Fruit fly (Drosophila melanogaster) whole organism, embryonic: Measurements from ENCODE around the gene CG32066.

Experiments
- Atf-2 ChIP-seq: fragments of 200-800 bp; sonication (Bioruptor generic); optimal IDR thresholded peaks from 2 replicates; lab custom pipeline; 2016; ENCODE audit warnings: missing biosample characterization, missing genetic modification characterization
- CG10654 ChIP-seq: fragments of 200-800 bp; sonication (Bioruptor generic); optimal IDR thresholded peaks from 2 replicates; lab custom pipeline; 2016; ENCODE audit warnings: missing biosample characterization, missing genetic modification characterization
- CG10979 ChIP-seq: fragments of 200-800 bp; sonication (Bioruptor generic); optimal IDR thresholded peaks from 2 replicates; lab custom pipeline; 2018; ENCODE audit warnings: missing biosample characterization, mild to moderate bottlenecking, missing genetic modification characterization, moderate library complexity
- CG11695 ChIP-seq: fragments of 200-800 bp; sonication (Bioruptor generic); IDR thresholded peaks from 3 replicates; pipeline ENCODE4 v1.3.6; 2022; ENCODE audit warnings: missing biosample characterization, missing genetic modification characterization
- CG12104 ChIP-seq: fragments of 200-800 bp; sonication (Bioruptor generic); optimal IDR thresholded peaks from 3 replicates; lab custom pipeline; 2016; ENCODE audit warnings: missing biosample characterization, missing genetic modification characterization
- CG12769 ChIP-seq: fragments of 200-800 bp; sonication (Bioruptor generic); optimal IDR thresholded peaks from 2 replicates; lab custom pipeline; 2019; ENCODE audit warnings: missing biosample characterization, mild to moderate bottlenecking, missing genetic modification characterization, moderate library complexity
- CG14014 ChIP-seq: fragments of 200-800 bp; sonication (Bioruptor generic); IDR thresholded peaks from 2 replicates; pipeline ENCODE4 v1.3.6; 2022; ENCODE audit warnings: missing biosample characterization, missing genetic modification characterization
- CG16863 ChIP-seq: fragments of 200-800 bp; sonication (Bioruptor generic); optimal IDR thresholded peaks from 3 replicates; lab custom pipeline; 2016; ENCODE audit warnings: missing biosample characterization, missing genetic modification characterization
- CG17359 ChIP-seq: fragments of 200-800 bp; sonication (Bioruptor generic); optimal IDR thresholded peaks from 3 replicates; lab custom pipeline; 2018; ENCODE audit warnings: missing biosample characterization, mild to moderate bottlenecking, missing genetic modification characterization, moderate library complexity
- CG17802 ChIP-seq: fragments of 200-800 bp; sonication (Bioruptor generic); optimal IDR thresholded peaks from 2 replicates; lab custom pipeline; 2018; ENCODE audit warnings: missing biosample characterization, mild to moderate bottlenecking, missing genetic modification characterization, moderate library complexity
- CG1792 ChIP-seq: fragments of 200-800 bp; sonication (Bioruptor generic); optimal IDR thresholded peaks from 2 replicates; lab custom pipeline; 2016; ENCODE audit warnings: missing biosample characterization, missing genetic modification characterization
- CG32772 ChIP-seq: fragments of 200-800 bp; sonication (Bioruptor generic); IDR thresholded peaks from 2 replicates; pipeline ENCODE4 v1.3.6; 2022; ENCODE audit warnings: missing biosample characterization, missing genetic modification characterization
- CG4730 ChIP-seq: fragments of 200-800 bp; sonication (Bioruptor generic); IDR thresholded peaks from 2 replicates; pipeline ENCODE4 v1.3.6; 2022; ENCODE audit warnings: missing biosample characterization, missing genetic modification characterization
- CG4820 ChIP-seq: fragments of 200-800 bp; sonication (Bioruptor generic); optimal IDR thresholded peaks from 3 replicates; lab custom pipeline; 2016; ENCODE audit warnings: missing biosample characterization, missing genetic modification characterization
- CG5180 ChIP-seq: fragments of 200-800 bp; sonication (Bioruptor generic); optimal IDR thresholded peaks from 3 replicates; lab custom pipeline; 2017; ENCODE audit warnings: missing biosample characterization, missing genetic modification characterization, mild to moderate bottlenecking, moderate library complexity, missing genetic modification reagents
- CG5245 ChIP-seq: fragments of 200-800 bp; sonication (Bioruptor generic); optimal IDR thresholded peaks from 3 replicates; lab custom pipeline; 2016; ENCODE audit warnings: missing biosample characterization, missing genetic modification characterization
- CG7357 ChIP-seq: fragments of 200-800 bp; sonication (Bioruptor generic); IDR thresholded peaks from 3 replicates; pipeline ENCODE4 v1.3.6; 2022; ENCODE audit warnings: missing biosample characterization, missing genetic modification characterization
- CHES-1-like ChIP-seq: fragments of 200-800 bp; sonication (Bioruptor generic); optimal IDR thresholded peaks from 2 replicates; lab custom pipeline; 2016; ENCODE audit warnings: missing biosample characterization, missing genetic modification characterization
- D ChIP-seq, 2 experiments: fragments of 200-800 bp in 1 of 2; fragments of >200 bp in 1 of 2; sonication (Bioruptor generic) in 1 of 2; optimal IDR thresholded peaks; 2 replicates in 1 of 2; 3 replicates in 1 of 2; lab custom pipeline; 2017; ENCODE audit warnings: mild to moderate bottlenecking in 1 of 2, missing biosample characterization in 1 of 2, missing genetic modification characterization in 1 of 2, missing genetic modification reagents in 1 of 2
- Dll ChIP-seq: fragments of 200-800 bp; sonication (Bioruptor generic); IDR thresholded peaks from 4 replicates; pipeline ENCODE4 v1.3.6; 2022; ENCODE audit warnings: missing biosample characterization, missing genetic modification characterization; ENCODE audit not compliant: partially characterized antibody
- ERR ChIP-seq: fragments of 200-800 bp; sonication (Bioruptor generic); optimal IDR thresholded peaks from 2 replicates; lab custom pipeline; 2016; ENCODE audit warnings: missing biosample characterization, missing genetic modification characterization
- Ets65A ChIP-seq: fragments of 200-800 bp; sonication (Bioruptor generic); peaks from one replicate; lab custom pipeline; 2016; ENCODE audit warnings: missing biosample characterization, missing genetic modification characterization
- Fer1 ChIP-seq: fragments of 200-800 bp; sonication (Bioruptor generic); optimal IDR thresholded peaks from 2 replicates; lab custom pipeline; 2017; ENCODE audit warnings: missing biosample characterization, mild to moderate bottlenecking, missing genetic modification characterization
- Gsc ChIP-seq: fragments of 200-800 bp; sonication (Bioruptor generic); IDR thresholded peaks from 2 replicates; pipeline ENCODE4 v1.3.6; 2022; ENCODE audit warnings: missing biosample characterization, missing genetic modification characterization
- HLH4C ChIP-seq: fragments of 200-800 bp; sonication (Bioruptor generic); IDR thresholded peaks from 3 replicates; pipeline ENCODE4 v1.3.6; 2022; ENCODE audit warnings: missing biosample characterization, missing genetic modification characterization; ENCODE audit not compliant: partially characterized antibody
- Lim3 ChIP-seq: fragments of 200-800 bp; sonication (Bioruptor generic); IDR thresholded peaks from 2 replicates; pipeline ENCODE4 v1.3.6; 2022; ENCODE audit warnings: missing biosample characterization, missing genetic modification characterization
- Max ChIP-seq: fragments of 200-800 bp; sonication (Bioruptor generic); optimal IDR thresholded peaks from 2 replicates; lab custom pipeline; 2016; ENCODE audit warnings: missing biosample characterization, mild to moderate bottlenecking, missing genetic modification characterization
- NC2α ChIP-seq: fragments of 200-800 bp; sonication (Bioruptor generic); optimal IDR thresholded peaks from 2 replicates; lab custom pipeline; 2016; ENCODE audit warnings: missing biosample characterization, missing genetic modification characterization
- Nf-YB ChIP-seq: fragments of 200-800 bp; sonication (Bioruptor generic); optimal IDR thresholded peaks from 3 replicates; lab custom pipeline; 2019; ENCODE audit warnings: missing biosample characterization, mild to moderate bottlenecking, missing genetic modification characterization, moderate library complexity
- Spps ChIP-seq: fragments of 200-800 bp; sonication (Bioruptor generic); optimal IDR thresholded peaks from 2 replicates; lab custom pipeline; 2018; ENCODE audit warnings: missing biosample characterization, mild to moderate bottlenecking, missing genetic modification characterization
- Tbp ChIP-seq: fragments of >200 bp; optimal IDR thresholded peaks from 2 replicates; lab custom pipeline; 2018; ENCODE audit warnings: missing biosample characterization, missing genetic modification characterization
- bigmax ChIP-seq: fragments of 200-800 bp; sonication (Bioruptor generic); optimal IDR thresholded peaks from 2 replicates; lab custom pipeline; 2018; ENCODE audit warnings: missing biosample characterization, mild to moderate bottlenecking, missing genetic modification characterization
- chm ChIP-seq: fragments of 200-800 bp; sonication (Bioruptor generic); IDR thresholded peaks from 2 replicates; pipeline ENCODE4 v1.3.6; 2022; ENCODE audit warnings: missing biosample characterization, missing genetic modification characterization
- disco-r ChIP-seq: fragments of 200-800 bp; sonication (Bioruptor generic); optimal IDR thresholded peaks from 2 replicates; lab custom pipeline; 2016; ENCODE audit warnings: missing biosample characterization, missing genetic modification characterization
- dm ChIP-seq: fragments of 200-800 bp; sonication (Bioruptor generic); optimal IDR thresholded peaks from 3 replicates; lab custom pipeline; 2016; ENCODE audit warnings: missing biosample characterization, missing genetic modification characterization
- dysf ChIP-seq: fragments of 200-800 bp; sonication (Bioruptor generic); IDR thresholded peaks from 3 replicates; pipeline ENCODE4 v1.3.6; 2022; ENCODE audit warnings: missing biosample characterization, missing genetic modification characterization
- exex ChIP-seq: fragments of 200-800 bp; sonication (Bioruptor generic); optimal IDR thresholded peaks from 4 replicates; lab custom pipeline; 2018; ENCODE audit warnings: missing biosample characterization, mild to moderate bottlenecking, missing genetic modification characterization, moderate library complexity
- fru ChIP-seq: fragments of >200 bp; optimal IDR thresholded peaks from 2 replicates; lab custom pipeline; 2017
- her ChIP-seq: fragments of 200-800 bp; sonication (Bioruptor generic); optimal IDR thresholded peaks from 2 replicates; lab custom pipeline; 2016; ENCODE audit warnings: missing biosample characterization, missing genetic modification characterization
- jing ChIP-seq: fragments of 200-800 bp; sonication (Bioruptor generic); optimal IDR thresholded peaks from 2 replicates; lab custom pipeline; 2018; ENCODE audit warnings: missing biosample characterization, mild to moderate bottlenecking, missing genetic modification characterization
- kah ChIP-seq: fragments of 200-800 bp; sonication (Bioruptor generic); optimal IDR thresholded peaks from 2 replicates; lab custom pipeline; 2018; ENCODE audit warnings: missing biosample characterization, mild to moderate bottlenecking, missing genetic modification characterization
- mirr ChIP-seq: fragments of 200-800 bp; sonication (Bioruptor generic); optimal IDR thresholded peaks from 3 replicates; lab custom pipeline; 2018; ENCODE audit warnings: missing biosample characterization, mild to moderate bottlenecking, missing genetic modification characterization
- nau ChIP-seq: fragments of 200-800 bp; sonication (Bioruptor generic); optimal IDR thresholded peaks from 3 replicates; lab custom pipeline; 2017; ENCODE audit warnings: missing biosample characterization, mild to moderate bottlenecking, missing genetic modification characterization, missing genetic modification reagents
- pho ChIP-seq: fragments of 200-800 bp; sonication (Bioruptor generic); optimal IDR thresholded peaks from 2 replicates; lab custom pipeline; 2016; ENCODE audit warnings: missing biosample characterization, missing genetic modification characterization
- psq ChIP-seq: fragments of 200-800 bp; sonication (Bioruptor generic); optimal IDR thresholded peaks from 2 replicates; lab custom pipeline; 2017; ENCODE audit warnings: missing biosample characterization, missing genetic modification characterization
- sna ChIP-seq: fragments of 200-800 bp; sonication (Bioruptor generic); IDR thresholded peaks from 2 replicates; pipeline ENCODE4 v1.3.6; 2022; ENCODE audit warnings: missing biosample characterization, missing genetic modification characterization; ENCODE audit not compliant: partially characterized antibody
- tna ChIP-seq: fragments of 200-800 bp; sonication (Bioruptor generic); IDR thresholded peaks from 2 replicates; pipeline ENCODE4 v1.3.6; 2022; ENCODE audit warnings: missing biosample characterization, missing genetic modification characterization; ENCODE audit not compliant: partially characterized antibody
- tup ChIP-seq: fragments of 200-800 bp; sonication (Bioruptor generic); optimal IDR thresholded peaks from 2 replicates; lab custom pipeline; 2016; ENCODE audit warnings: missing biosample characterization, mild to moderate bottlenecking, missing genetic modification characterization, moderate library complexity
- unpg ChIP-seq: fragments of 200-800 bp; sonication (Bioruptor generic); optimal IDR thresholded peaks from 3 replicates; lab custom pipeline; 2018; ENCODE audit warnings: missing biosample characterization, mild to moderate bottlenecking, missing genetic modification characterization, moderate library complexity
- yki ChIP-seq: fragments of >200 bp; optimal IDR thresholded peaks from 3 replicates; lab custom pipeline; 2018
- zfh1 ChIP-seq: fragments of 200-800 bp; sonication (Bioruptor generic); IDR thresholded peaks from 3 replicates; pipeline ENCODE4 v1.3.6; 2022; ENCODE audit warnings: missing biosample characterization, missing genetic modification characterization

The CG32066 gene

dm6 chr3L:10683899-10684340 lies 23.1 kb upstream of the CG32066 start:
- TF ChIP-seq Nf-YB (GFP tag; lab: Kevin White, UChicago) (peak; percentile 16), Ets65A (GFP tag; lab: Kevin White, UChicago) (peak; percentile 98), NC2α (peak; percentile 7), Max (GFP tag; lab: Kevin White, UChicago) (no peak), CG11695 (GFP tag; lab: Robert Waterston, UW) (peak; percentile 79), fru (lab: Kevin White, UChicago) (no peak), chm (GFP tag; lab: Robert Waterston, UW) (peak; percentile 35; the same call in 1 of the 2 replicates), CG12769 (tag; lab: Kevin White, UChicago) (no peak), CG1792 (GFP tag; lab: Kevin White, UChicago) (peak; percentile 22), tna (GFP tag; lab: Robert Waterston, UW) (no peak), exex (tag; lab: Kevin White, UChicago) (no peak), ERR (GFP tag; lab: Kevin White, UChicago) (peak; percentile 22), her (GFP tag; lab: Kevin White, UChicago) (peak; percentile 67), CG5245 (GFP tag; lab: Kevin White, UChicago) (peak; percentile 28), CG4820 (peak; percentile 64), Lim3 (GFP tag; lab: Robert Waterston, UW) (no peak), Tbp (GFP tag; lab: Kevin White, UChicago) (no peak), CG12104 (GFP tag; lab: Kevin White, UChicago) (peak; percentile 62), disco-r (GFP tag; lab: Kevin White, UChicago) (peak; percentile 31), CG10654 (peak; percentile 61), Atf-2 (GFP tag; lab: Kevin White, UChicago) (peak; percentile 39), pho (peak; percentile 44), nau (GFP tag; lab: Kevin White, UChicago) (peak; percentile 63), Dll (GFP tag; lab: Robert Waterston, UW) (no peak), Gsc (GFP tag; lab: Robert Waterston, UW) (no peak), CG17359 (tag; lab: Kevin White, UChicago) (peak; percentile 80), psq (GFP tag; lab: Kevin White, UChicago) (no peak), CG32772 (GFP tag; lab: Robert Waterston, UW) (peak; percentile 70), dm (GFP tag; lab: Kevin White, UChicago) (no peak), CG7357 (GFP tag; lab: Robert Waterston, UW) (peak; percentile 62; the same call in 1 of the 3 replicates), sna (GFP tag; lab: Robert Waterston, UW) (0 out of 2 replicates have a peak, but pooled peaks have one; percentile 15), CG16863 (GFP tag; lab: Kevin White, UChicago) (peak; percentile 12), CG14014 (GFP tag; lab: Robert Waterston, UW) (peak; percentile 61), yki (lab: Kevin White, UChicago) (no peak), CG17802 (peak; percentile 58), mirr (GFP tag; lab: Kevin White, UChicago) (no peak), D (optimal IDR thresholded peaks at IDR 0.05; lab: Kevin White, UChicago) (no peak), D (GFP tag; optimal IDR thresholded peaks at IDR 0.05; lab: Kevin White, UChicago) (peak; percentile 63), CHES-1-like (GFP tag; lab: Kevin White, UChicago) (peak; percentile 7), CG4730 (0 out of 2 replicates have a peak, but pooled peaks have one; percentile 34), kah (GFP tag; lab: Kevin White, UChicago) (no peak), jing (peak; percentile 24), unpg (GFP tag; lab: Kevin White, UChicago) (peak; percentile 62), tup (no peak), dysf (GFP tag; lab: Robert Waterston, UW) (peak; percentile 80), CG10979 (peak; percentile 68), zfh1 (GFP tag; lab: Robert Waterston, UW) (peak; percentile 64; the same call in 2 of the 3 replicates), Fer1 (GFP tag; lab: Kevin White, UChicago) (peak; percentile 61), Spps (tag; lab: Kevin White, UChicago) (no peak), bigmax (no peak), HLH4C (GFP tag; lab: Robert Waterston, UW) (no peak), CG5180 (GFP tag; lab: Kevin White, UChicago) (peak; percentile 66)
